Fruit fly (Drosophila melanogaster) whole organism: ENCODE measurements around the gene Ptpmeg2.

Experiments
- psq ChIP-seq: fragments of >200 bp; optimal IDR thresholded peaks from 2 replicates; lab custom pipeline; 2017
- usp ChIP-seq: fragments of >200 bp; optimal IDR thresholded peaks from 2 replicates; lab custom pipeline; 2017; ENCODE audit warnings: missing biosample characterization, missing genetic modification characterization, mixed read lengths

DNA sequence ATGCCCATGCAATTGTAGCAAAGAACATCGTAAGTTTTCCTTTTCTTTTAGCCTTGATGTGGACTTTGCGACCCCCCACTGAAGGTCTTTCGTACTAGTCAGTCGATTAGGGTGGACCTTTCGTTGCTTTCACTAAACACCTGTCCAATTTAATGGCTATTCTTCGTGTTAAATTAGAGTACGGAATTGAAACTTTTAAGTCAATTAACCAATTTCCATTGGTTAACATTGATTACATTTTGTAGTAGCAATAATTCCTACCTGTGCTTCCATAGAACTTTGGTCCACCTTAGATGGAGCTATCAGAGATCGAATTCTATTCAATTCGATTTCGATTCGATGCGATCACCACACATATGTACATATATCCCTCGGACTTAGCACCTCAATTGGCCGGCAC, 5.5 kb upstream of the Ptpmeg2 start:
- no peak for TF ChIP-seq psq (lab: Kevin White, UChicago)
- TF ChIP-seq usp (GFP tag; lab: Kevin White, UChicago) = no peak
